Fruit fly (Drosophila melanogaster) whole organism: ENCODE data around the gene lectin-29Ca.

Experiments
- EcR ChIP-seq, 2 experiments: fragments of >200 bp; optimal IDR thresholded peaks; 2 replicates each; lab custom pipeline; 2017; ENCODE audit warnings: missing biosample characterization in 2 of 2, missing genetic modification characterization in 2 of 2, missing genetic modification reagents in 2 of 2
- psq ChIP-seq: fragments of >200 bp; optimal IDR thresholded peaks from 2 replicates; lab custom pipeline; 2017
- usp ChIP-seq: fragments of >200 bp; optimal IDR thresholded peaks from 2 replicates; lab custom pipeline; 2017; ENCODE audit warnings: missing biosample characterization, missing genetic modification characterization, mixed read lengths

DNA sequence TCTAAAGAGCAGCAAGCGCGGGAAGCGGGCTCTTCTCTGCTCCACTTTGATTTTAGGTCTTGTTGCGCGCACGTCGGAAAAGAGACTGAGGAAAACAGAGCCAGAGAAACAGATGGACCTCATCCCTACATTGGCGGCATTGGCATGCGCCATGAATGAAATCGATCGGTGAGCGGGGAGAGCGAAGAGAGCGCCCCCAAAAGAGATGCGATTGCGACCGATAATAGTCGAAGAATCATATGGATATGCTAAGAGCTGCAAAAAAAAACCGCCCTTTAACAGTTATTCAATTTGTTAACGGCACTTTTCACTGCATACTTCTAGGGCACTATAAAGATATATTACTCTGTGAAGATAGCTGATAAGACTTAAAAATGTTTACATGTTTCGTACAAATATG is 39.4 kb upstream of the lectin-29Ca start, which contains the start of gene grk:
- TF ChIP-seq usp (GFP tag; lab: Kevin White, UChicago), result no peak
- no peak for TF ChIP-seq psq (lab: Kevin White, UChicago)
- TF ChIP-seq EcR (GFP tag; optimal IDR thresholded peaks at IDR 0.05; lab: Kevin White, UChicago), result no peak
